Worm (Caenorhabditis elegans) whole organism, L1 larva: ENCODE results near the gene Y14H12B.2.

Experiments
- blmp-1 ChIP-seq: fragments of 150-350 bp; optimal IDR thresholded peaks from 2 replicates; lab custom pipeline; 2014; ENCODE audit warnings: missing biosample characterization, missing genetic modification characterization
- ceh-82 ChIP-seq, 3 experiments: fragments of 150-350 bp in 1 of 3; sonication (generic microtip) in 2 of 3; optimal IDR thresholded peaks; 2 replicates each; lab custom pipeline; 2014 to 2017; ENCODE audit warnings: missing biosample characterization in 3 of 3, missing genetic modification characterization in 3 of 3
- dsc-1 ChIP-seq: sonication (generic microtip); optimal IDR thresholded peaks from 2 replicates; lab custom pipeline; 2016; ENCODE audit warnings: mild to moderate bottlenecking, missing genetic modification characterization, missing compliant biosample characterization
- efl-1 ChIP-seq, 4 experiments: fragments of 150-350 bp; optimal IDR thresholded peaks in 3 of 4; peaks in 1 of 4; 1 replicate in 1 of 4; 2 replicates in 3 of 4; lab custom pipeline; 2014; ENCODE audit warnings: missing biosample characterization in 2 of 4, missing genetic modification characterization in 2 of 4, missing genetic modification reagents in 2 of 4
- elt-2 ChIP-seq: sonication (generic microtip); optimal IDR thresholded peaks from 2 replicates; lab custom pipeline; 2016; ENCODE audit warnings: missing genetic modification characterization, mild to moderate bottlenecking, inconsistent platforms, missing compliant biosample characterization, missing genetic modification reagents
- elt-3 ChIP-seq, 6 experiments: fragments of 150-350 bp in 1 of 6; sonication (generic microtip); optimal IDR thresholded peaks; 2 replicates each; lab custom pipeline; 2017 to 2018; ENCODE audit warnings: missing biosample characterization in 6 of 6, missing genetic modification characterization in 6 of 6, inconsistent platforms in 1 of 6
- fkh-10 ChIP-seq: sonication (generic microtip); optimal IDR thresholded peaks from 2 replicates; lab custom pipeline; 2017; ENCODE audit warnings: missing biosample characterization, missing genetic modification reagents, missing genetic modification characterization
- fkh-8 ChIP-seq: sonication (generic microtip); optimal IDR thresholded peaks from 2 replicates; lab custom pipeline; 2016; ENCODE audit warnings: mild to moderate bottlenecking, missing genetic modification characterization, missing compliant biosample characterization
- hlh-17 ChIP-seq: fragments of 200-800 bp; sonication (Bioruptor generic); optimal IDR thresholded peaks from 2 replicates; lab custom pipeline; 2018; ENCODE audit warnings: missing genetic modification characterization, mild to moderate bottlenecking, missing compliant biosample characterization, moderate library complexity, borderline replicate concordance
- hlh-4 ChIP-seq: sonication (generic microtip); optimal IDR thresholded peaks from 2 replicates; lab custom pipeline; 2016; ENCODE audit warnings: mild to moderate bottlenecking, missing genetic modification characterization, missing compliant biosample characterization
- irx-1 ChIP-seq: sonication (generic microtip); optimal IDR thresholded peaks from 2 replicates; lab custom pipeline; 2016; ENCODE audit warnings: missing genetic modification characterization, missing compliant biosample characterization
- lin-14 ChIP-seq: fragments of 200-800 bp; sonication (Bioruptor generic); optimal IDR thresholded peaks from 2 replicates; lab custom pipeline; 2018; ENCODE audit warnings: mild to moderate bottlenecking, missing genetic modification characterization, moderate library complexity, missing compliant biosample characterization
- lsy-2 ChIP-seq, 2 experiments: fragments of 150-350 bp; optimal IDR thresholded peaks; 2 replicates each; lab custom pipeline; 2014; ENCODE audit warnings: missing biosample characterization in 2 of 2, missing genetic modification characterization in 2 of 2
- mef-2 ChIP-seq: fragments of 150-350 bp; optimal IDR thresholded peaks from 2 replicates; lab custom pipeline; 2014; ENCODE audit warnings: missing biosample characterization, missing genetic modification characterization
- mep-1 ChIP-seq: fragments of 150-350 bp; optimal IDR thresholded peaks from 2 replicates; lab custom pipeline; 2014; ENCODE audit warnings: missing biosample characterization, missing genetic modification characterization
- nhr-11 ChIP-seq: fragments of 150-350 bp; optimal IDR thresholded peaks from 2 replicates; lab custom pipeline; 2014; ENCODE audit warnings: missing biosample characterization, missing genetic modification characterization
- nhr-20 ChIP-seq: sonication (generic microtip); optimal IDR thresholded peaks from 2 replicates; lab custom pipeline; 2016; ENCODE audit warnings: mild to moderate bottlenecking, missing genetic modification characterization, missing compliant biosample characterization
- nhr-71 ChIP-seq: sonication (generic microtip); optimal IDR thresholded peaks from 2 replicates; lab custom pipeline; 2016; ENCODE audit warnings: mild to moderate bottlenecking, missing genetic modification characterization, moderate library complexity, missing compliant biosample characterization
- nhr-76 ChIP-seq: sonication (generic microtip); optimal IDR thresholded peaks from 2 replicates; lab custom pipeline; 2017; ENCODE audit warnings: missing biosample characterization, missing genetic modification characterization
- nhr-85 ChIP-seq: sonication (generic microtip); peaks from one replicate; lab custom pipeline; 2016; ENCODE audit warnings: missing genetic modification characterization, inconsistent platforms, missing compliant biosample characterization
- pag-3 ChIP-seq: sonication (generic microtip); optimal IDR thresholded peaks from 2 replicates; lab custom pipeline; 2017; ENCODE audit warnings: missing genetic modification characterization, mild to moderate bottlenecking, missing compliant biosample characterization, antibody characterized with exemption, borderline replicate concordance; ENCODE audit not compliant: insufficient read depth
- rnt-1 ChIP-seq: sonication (generic microtip); optimal IDR thresholded peaks from 2 replicates; lab custom pipeline; 2016; ENCODE audit warnings: mild to moderate bottlenecking, missing genetic modification characterization, moderate library complexity, missing compliant biosample characterization
- snu-23 ChIP-seq: sonication (generic microtip); optimal IDR thresholded peaks from 2 replicates; lab custom pipeline; 2016; ENCODE audit warnings: missing genetic modification characterization, missing compliant biosample characterization
- unc-62 ChIP-seq: fragments of 150-350 bp; optimal IDR thresholded peaks from 2 replicates; lab custom pipeline; 2014; ENCODE audit warnings: missing biosample characterization, missing genetic modification reagents, missing genetic modification characterization
- unc-86 ChIP-seq: sonication (generic microtip); optimal IDR thresholded peaks from 2 replicates; lab custom pipeline; 2016; ENCODE audit warnings: missing genetic modification characterization, missing compliant biosample characterization
- zip-4 ChIP-seq: fragments of 200-800 bp; sonication (Bioruptor generic); optimal IDR thresholded peaks from 2 replicates; lab custom pipeline; 2018; ENCODE audit warnings: mild to moderate bottlenecking, missing genetic modification characterization, moderate library complexity, missing compliant biosample characterization
- ztf-4 ChIP-seq: fragments of 150-350 bp; optimal IDR thresholded peaks from 2 replicates; lab custom pipeline; 2014; ENCODE audit warnings: missing biosample characterization, missing genetic modification characterization

Y14H12B.2 gene

ce11 chrII:3957455-3958212 is 24.1 kb upstream of the Y14H12B.2 start:
- TF ChIP-seq hlh-4 (no peak), nhr-85 (peak; percentile 1)

ce11 chrII:3956744-3957143 is 23.2 kb upstream of the Y14H12B.2 start:
- TF ChIP-seq snu-23 (GFP tag; lab: Kevin White, UChicago) (peak; percentile 20), nhr-76 (tag; lab: Kevin White, UChicago) (no peak), rnt-1 (tag; lab: Kevin White, UChicago) (peak; percentile 34), nhr-71 (peak; percentile 46), unc-62 (GFP tag; lab: Kevin White, UChicago) (no peak), ceh-82 (tag; optimal IDR thresholded peaks at IDR 0.05; lab: Kevin White, UChicago) (peak in 1 of 3 experiments; percentile 15), hlh-17 (no peak), lsy-2 (tag; optimal IDR thresholded peaks at IDR 0.05; lab: Kevin White, UChicago) (peak; percentile 37 to 43), lin-14 (GFP tag; lab: Kevin White, UChicago) (peak; percentile 78), mep-1 (peak; percentile 42), irx-1 (tag; lab: Kevin White, UChicago) (peak; percentile 41), unc-86 (tag; lab: Kevin White, UChicago) (no peak), dsc-1 (tag; lab: Kevin White, UChicago) (peak; percentile 32), zip-4 (GFP tag; lab: Kevin White, UChicago) (no peak), pag-3 (peak; percentile 30), ztf-4 (peak; percentile 2)

- TF ChIP-seq fkh-8 (peak; percentile 15), dsc-1 (tag; lab: Kevin White, UChicago) (peak; percentile 49), snu-23 (GFP tag; lab: Kevin White, UChicago) (no peak)
- TF ChIP-seq, all 84 proteins: peak for 2
Measured at ce11 chrII:3955938-3956337, 22.4 kb upstream of the Y14H12B.2 start.

DNA sequence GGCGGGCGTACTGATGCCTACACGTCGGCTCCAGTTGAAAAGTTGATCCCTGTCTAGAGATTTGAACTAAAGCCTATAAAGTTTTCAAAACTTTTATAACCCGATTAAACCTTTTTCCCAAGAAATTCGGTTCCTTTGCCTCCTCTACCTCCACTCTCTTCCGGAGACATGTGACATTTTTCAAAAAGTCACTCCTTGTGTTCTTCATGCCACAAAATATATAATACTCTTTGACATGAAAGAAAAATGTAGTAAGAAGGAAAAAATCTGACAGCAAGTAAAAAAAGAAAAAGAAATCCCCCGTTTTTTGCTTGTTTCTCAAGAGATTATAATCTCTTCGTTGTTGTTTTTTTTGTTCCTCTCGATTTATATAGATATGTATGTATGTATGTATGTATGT is 21.3 kb upstream of the Y14H12B.2 start:
- peak; percentile 4 for TF ChIP-seq blmp-1 (tag; lab: Kevin White, UChicago)
- peak; percentile 9 for TF ChIP-seq fkh-8
- peak; percentile 44 for TF ChIP-seq lin-14 (GFP tag; lab: Kevin White, UChicago)
- TF ChIP-seq nhr-20 = no peak
- no peak for TF ChIP-seq nhr-11 (tag; lab: Kevin White, UChicago)
- TF ChIP-seq efl-1 (optimal IDR thresholded peaks at IDR 0.05; lab: Kevin White, UChicago) = no peak
- TF ChIP-seq efl-1 (GFP tag; optimal IDR thresholded peaks at IDR 0.05 in 1 of 2; lab: Kevin White, UChicago) = peak in 1 of 2 experiments; percentile 68
- no peak for TF ChIP-seq fkh-10
- peak; percentile 27 for TF ChIP-seq elt-2 (tag; lab: Kevin White, UChicago)

DNA sequence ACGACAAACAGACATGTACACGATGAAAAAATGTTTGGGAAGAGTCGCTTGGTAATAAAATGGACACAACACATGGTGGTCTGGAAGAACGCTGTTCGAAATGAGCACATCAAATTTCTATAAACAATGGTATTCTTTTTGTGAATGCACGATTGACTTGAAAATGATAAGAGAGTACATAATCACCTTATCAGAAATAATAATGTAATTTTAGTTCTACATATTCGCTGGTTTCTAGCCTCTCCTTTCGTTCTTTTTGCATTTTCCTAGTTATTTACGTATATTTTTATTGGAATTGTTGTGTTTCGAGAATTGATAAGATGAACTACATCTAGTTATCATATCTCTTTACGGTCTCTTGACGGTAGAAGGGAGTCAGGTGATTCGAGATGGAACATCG is 20.5 kb upstream of the Y14H12B.2 start:
- TF ChIP-seq efl-1 (optimal IDR thresholded peaks at IDR 0.05; lab: Kevin White, UChicago) = no peak
- peak in 1 of 2 experiments; percentile 66 for TF ChIP-seq efl-1 (GFP tag; optimal IDR thresholded peaks at IDR 0.05 in 1 of 2; lab: Kevin White, UChicago)
- TF ChIP-seq elt-2 (tag; lab: Kevin White, UChicago) = peak; percentile 84
- peak; percentile 19 for TF ChIP-seq lin-14 (GFP tag; lab: Kevin White, UChicago)
- no peak for TF ChIP-seq mef-2 (tag; lab: Kevin White, UChicago)
- TF ChIP-seq elt-3 (tag; optimal IDR thresholded peaks at IDR 0.05; lab: Kevin White, UChicago) = peak in 1 of 6 experiments; percentile 7

DNA sequence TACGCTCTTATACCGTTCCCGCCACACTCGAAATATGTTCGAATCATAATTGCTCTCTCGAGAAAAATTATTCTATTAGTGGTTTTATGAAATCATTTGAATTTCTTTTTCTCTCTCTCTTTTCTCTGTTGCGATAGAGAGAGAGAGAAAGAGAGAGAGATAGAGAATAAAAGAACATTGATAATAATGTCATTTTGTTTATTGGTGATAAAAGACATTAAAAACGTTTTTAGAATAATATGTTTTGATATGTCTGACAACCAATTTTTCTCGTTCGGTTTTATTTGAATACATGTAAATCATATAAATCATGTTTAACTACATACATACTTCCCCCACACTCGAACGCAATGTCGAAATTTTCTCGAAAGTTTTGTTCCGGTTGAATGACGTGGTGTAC is 19.4 kb upstream of the Y14H12B.2 start:
- TF ChIP-seq nhr-71 = peak; percentile 10
- TF ChIP-seq elt-2 (tag; lab: Kevin White, UChicago) = peak; percentile 19
- TF ChIP-seq nhr-85 = peak; percentile 66
- TF ChIP-seq lsy-2 (tag; optimal IDR thresholded peaks at IDR 0.05; lab: Kevin White, UChicago) = peak in 1 of 2 experiments; percentile 6
- TF ChIP-seq mef-2 (tag; lab: Kevin White, UChicago) = no peak
- TF ChIP-seq, all 84 proteins: peak for 4
